Fruit fly (Drosophila melanogaster): Measurements from ENCODE around the gene CG9578.
"Not testable (repeated sequence)": the region's sequence is repeated elsewhere in the genome, so short reads cannot be mapped to it uniquely, and the experiment has no call there.

CG9578 gene

DNA sequence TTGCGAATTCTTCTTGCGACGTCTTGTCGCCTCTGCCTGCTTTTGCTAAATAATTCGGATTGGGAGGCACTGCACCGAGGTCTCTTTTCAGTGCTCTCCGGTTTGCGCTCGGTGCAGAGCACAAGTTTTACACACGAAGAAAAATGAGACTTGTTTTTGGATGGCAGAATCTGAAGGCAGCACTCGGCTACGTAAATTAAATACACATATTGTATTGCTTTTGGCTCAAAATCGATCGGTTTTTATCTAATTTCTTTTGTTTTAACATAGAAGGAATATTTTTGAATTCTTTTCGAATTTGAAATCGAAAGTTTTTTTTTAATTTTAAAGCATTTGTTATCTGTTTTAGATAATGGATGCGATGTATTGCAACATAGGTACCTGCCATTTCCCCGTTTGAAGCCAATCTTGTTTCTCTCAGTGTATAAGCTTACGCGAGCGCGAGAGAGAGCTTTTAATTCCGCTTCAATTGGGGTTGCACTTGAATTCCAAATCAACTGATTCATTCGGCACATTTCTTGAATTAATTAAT, 3.5 kb downstream of the CG9578 start, which contains the start of gene AnxB10:
Gene AnxB10, minus strand, starts transcription at position 51 of the 532 bp plus-strand sequence.
- TF ChIP-seq noc (tag; optimal IDR thresholded peaks at IDR 0.05) = peak; percentile 38

DNA sequence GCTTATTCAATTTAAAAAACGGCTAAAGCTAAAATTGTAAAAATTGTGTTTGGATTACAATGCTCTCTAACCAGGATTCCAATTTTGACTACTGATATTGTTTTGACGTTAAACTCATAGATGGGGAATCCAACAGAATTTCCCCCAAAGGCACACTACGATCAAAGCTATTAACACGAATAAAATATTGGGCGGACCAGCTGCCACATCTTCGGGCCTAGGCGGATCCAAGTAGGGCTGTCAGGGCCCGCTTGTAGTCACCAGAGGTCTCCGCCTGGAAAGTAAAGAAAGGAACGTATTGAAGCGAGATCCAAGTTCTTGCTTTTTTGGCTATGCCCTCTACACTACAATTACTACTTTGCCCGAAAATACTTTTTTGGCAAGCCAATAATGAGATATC, 8.5 kb downstream of the CG9578 start, which contains the start of gene Sdic1:
Gene Sdic1, minus strand, starts transcription at position 101 of the 400 bp plus-strand sequence.
- TF ChIP-seq noc (tag; optimal IDR thresholded peaks at IDR 0.05) = not testable (repeated sequence)

DNA sequence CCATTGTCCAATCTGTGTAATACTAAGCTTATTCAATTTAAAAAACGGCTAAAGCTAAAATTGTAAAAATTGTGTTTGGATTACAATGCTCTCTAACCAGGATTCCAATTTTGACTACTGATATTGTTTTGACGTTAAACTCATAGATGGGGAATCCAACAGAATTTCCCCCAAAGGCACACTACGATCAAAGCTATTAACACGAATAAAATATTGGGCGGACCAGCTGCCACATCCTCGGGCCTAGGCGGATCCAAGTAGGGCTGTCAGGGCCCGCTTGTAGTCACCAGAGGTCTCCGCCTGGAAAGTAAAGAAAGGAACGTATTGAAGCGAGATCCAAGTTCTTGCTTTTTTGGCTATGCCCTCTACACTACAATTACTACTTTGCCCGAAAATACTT, 16.4 kb downstream of the CG9578 start, which contains the start of gene Sdic2:
Gene Sdic2, minus strand, starts transcription at position 101 of the 400 bp plus-strand sequence.
- not testable (repeated sequence) for TF ChIP-seq noc (tag; optimal IDR thresholded peaks at IDR 0.05)

DNA sequence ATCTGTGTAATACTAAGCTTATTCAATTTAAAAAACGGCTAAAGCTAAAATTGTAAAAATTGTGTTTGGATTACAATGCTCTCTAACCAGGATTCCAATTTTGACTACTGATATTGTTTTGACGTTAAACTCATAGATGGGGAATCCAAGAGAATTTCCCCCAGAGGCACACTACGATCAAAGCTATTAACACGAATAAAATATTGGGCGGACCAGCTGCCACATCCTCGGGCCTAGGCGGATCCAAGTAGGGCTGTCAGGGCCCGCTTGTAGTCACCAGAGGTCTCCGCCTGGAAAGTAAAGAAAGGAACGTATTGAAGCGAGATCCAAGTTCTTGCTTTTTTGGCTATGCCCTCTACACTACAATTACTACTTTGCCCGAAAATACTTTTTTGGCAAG, 24.1 kb downstream of the CG9578 start, which contains the start of gene Sdic3:
Gene Sdic3, minus strand, starts transcription at position 101 of the 400 bp plus-strand sequence.
- TF ChIP-seq noc (tag; optimal IDR thresholded peaks at IDR 0.05) = not testable (repeated sequence)

DNA sequence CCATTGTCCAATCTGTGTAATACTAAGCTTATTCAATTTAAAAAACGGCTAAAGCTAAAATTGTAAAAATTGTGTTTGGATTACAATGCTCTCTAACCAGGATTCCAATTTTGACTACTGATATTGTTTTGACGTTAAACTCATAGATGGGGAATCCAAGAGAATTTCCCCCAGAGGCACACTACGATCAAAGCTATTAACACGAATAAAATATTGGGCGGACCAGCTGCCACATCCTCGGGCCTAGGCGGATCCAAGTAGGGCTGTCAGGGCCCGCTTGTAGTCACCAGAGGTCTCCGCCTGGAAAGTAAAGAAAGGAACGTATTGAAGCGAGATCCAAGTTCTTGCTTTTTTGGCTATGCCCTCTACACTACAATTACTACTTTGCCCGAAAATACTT, 31.8 kb downstream of the CG9578 start, which contains the start of gene SdicA:
Gene SdicA, minus strand, starts transcription at position 101 of the 400 bp plus-strand sequence.
- TF ChIP-seq noc (tag; optimal IDR thresholded peaks at IDR 0.05) = not testable (repeated sequence)

DNA sequence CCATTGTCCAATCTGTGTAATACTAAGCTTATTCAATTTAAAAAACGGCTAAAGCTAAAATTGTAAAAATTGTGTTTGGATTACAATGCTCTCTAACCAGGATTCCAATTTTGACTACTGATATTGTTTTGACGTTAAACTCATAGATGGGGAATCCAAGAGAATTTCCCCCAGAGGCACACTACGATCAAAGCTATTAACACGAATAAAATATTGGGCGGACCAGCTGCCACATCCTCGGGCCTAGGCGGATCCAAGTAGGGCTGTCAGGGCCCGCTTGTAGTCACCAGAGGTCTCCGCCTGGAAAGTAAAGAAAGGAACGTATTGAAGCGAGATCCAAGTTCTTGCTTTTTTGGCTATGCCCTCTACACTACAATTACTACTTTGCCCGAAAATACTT, 39.5 kb downstream of the CG9578 start, which contains the start of gene SdicB:
Gene SdicB, minus strand, starts transcription at position 101 of the 400 bp plus-strand sequence.
- not testable (repeated sequence) for TF ChIP-seq noc (tag; optimal IDR thresholded peaks at IDR 0.05)

DNA sequence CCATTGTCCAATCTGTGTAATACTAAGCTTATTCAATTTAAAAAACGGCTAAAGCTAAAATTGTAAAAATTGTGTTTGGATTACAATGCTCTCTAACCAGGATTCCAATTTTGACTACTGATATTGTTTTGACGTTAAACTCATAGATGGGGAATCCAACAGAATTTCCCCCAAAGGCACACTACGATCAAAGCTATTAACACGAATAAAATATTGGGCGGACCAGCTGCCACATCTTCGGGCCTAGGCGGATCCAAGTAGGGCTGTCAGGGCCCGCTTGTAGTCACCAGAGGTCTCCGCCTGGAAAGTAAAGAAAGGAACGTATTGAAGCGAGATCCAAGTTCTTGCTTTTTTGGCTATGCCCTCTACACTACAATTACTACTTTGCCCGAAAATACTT, 47.1 kb downstream of the CG9578 start, which contains the start of gene SdicC:
Gene SdicC, minus strand, starts transcription at position 101 of the 400 bp plus-strand sequence.
- TF ChIP-seq noc (tag; optimal IDR thresholded peaks at IDR 0.05) = not testable (repeated sequence)
